Fruit fly (Drosophila melanogaster): Measurements from ENCODE around the gene CG7142.

CG7142 gene

DNA sequence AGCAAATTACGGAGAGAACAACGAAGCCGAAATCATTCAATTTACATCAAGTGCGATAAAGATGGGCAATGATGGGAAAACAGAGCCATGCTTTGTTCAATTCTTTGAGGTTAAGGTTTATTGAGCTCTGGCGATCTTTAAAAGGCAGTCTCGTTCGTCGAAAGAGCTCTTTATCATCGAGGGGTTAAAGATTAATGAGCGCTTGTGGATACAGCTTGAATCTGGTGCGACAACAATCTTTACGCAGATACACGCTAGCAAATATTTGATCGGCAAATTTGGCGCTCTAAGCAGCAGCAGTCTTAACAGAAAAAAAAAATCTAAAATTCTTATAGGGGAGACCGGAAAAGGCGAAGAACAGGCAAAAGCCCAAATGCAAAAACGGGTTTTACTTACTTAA lies 16.8 kb upstream of the CG7142 start (continued):
- peak; percentile 3 for TF ChIP-seq her (GFP tag; optimal IDR thresholded peaks at IDR 0.05)
- peak; percentile 50 for TF ChIP-seq CG3281 (GFP tag; optimal IDR thresholded peaks at IDR 0.05)
- TF ChIP-seq CrebB (tag; optimal IDR thresholded peaks at IDR 0.05) = peak; percentile 17
- TF ChIP-seq Hmr (GFP tag; optimal IDR thresholded peaks at IDR 0.05) = peak; percentile 74
- TF ChIP-seq CG14050 (GFP tag; IDR thresholded peaks at IDR 0.05) = no peak
- TF ChIP-seq CG8290 (GFP tag; optimal IDR thresholded peaks at IDR 0.05) = no peak
- peak in 1 of 2 experiments; percentile 46 for TF ChIP-seq CG8290 (tag; optimal IDR thresholded peaks at IDR 0.05)
- TF ChIP-seq tll (GFP tag; optimal IDR thresholded peaks at IDR 0.05) = no peak
- peak; percentile 48 for TF ChIP-seq sens (GFP tag)
- TF ChIP-seq eve (GFP tag; optimal IDR thresholded peaks at IDR 0.05) = peak in 1 of 2 experiments; percentile 45
- peak; percentile 20 for TF ChIP-seq lilli (GFP tag; optimal IDR thresholded peaks at IDR 0.05)
- peak; percentile 68 for TF ChIP-seq schlank (tag; optimal IDR thresholded peaks at IDR 0.05)
- TF ChIP-seq CG3726 (GFP tag; IDR thresholded peaks at IDR 0.05) = no peak
- peak; percentile 29 for TF ChIP-seq CG2678 (tag; optimal IDR thresholded peaks at IDR 0.05)

DNA sequence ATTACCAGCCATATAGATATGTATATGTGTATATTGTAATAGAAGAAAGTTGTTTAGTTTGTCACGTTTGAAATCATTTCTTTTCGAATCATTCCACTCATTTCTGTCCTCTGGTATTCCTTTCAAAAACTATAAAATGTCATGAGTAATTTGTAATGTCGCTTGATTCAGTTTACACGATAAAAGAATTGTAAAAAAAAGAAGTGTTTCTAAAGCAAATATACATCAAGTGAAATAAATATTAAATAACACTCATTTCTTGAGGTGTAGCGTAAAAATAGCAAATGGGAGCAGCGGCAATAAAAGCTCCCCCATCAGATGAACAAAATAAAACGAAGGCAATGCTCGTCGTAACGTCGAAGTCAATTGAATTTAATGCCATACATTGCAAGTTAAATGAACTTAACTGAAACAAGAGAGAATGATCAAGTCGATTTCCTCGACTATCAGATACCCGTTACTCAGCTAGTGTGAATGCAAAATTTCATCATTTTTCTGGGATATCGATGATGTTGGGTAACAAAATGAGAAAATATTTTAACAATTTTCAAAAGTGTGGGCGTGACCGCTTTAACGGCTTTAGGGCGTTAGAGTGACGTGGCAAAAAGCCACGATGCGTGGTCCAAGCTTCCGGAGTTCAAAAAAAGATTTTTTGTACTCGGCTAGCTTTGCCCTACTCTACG lies 16.1 kb upstream of the CG7142 start:
- TF ChIP-seq HLH3B (GFP tag; IDR thresholded peaks at IDR 0.05) = no peak
- peak; percentile 14 for TF ChIP-seq CG12659 (GFP tag; optimal IDR thresholded peaks at IDR 0.05)
- no peak for TF ChIP-seq ci (GFP tag; IDR thresholded peaks at IDR 0.05)
- peak; percentile 59; the same call in 2 of the 3 replicates for TF ChIP-seq CG6791 (GFP tag; IDR thresholded peaks at IDR 0.05; ENCODE audit: partially characterized antibody)
- TF ChIP-seq CG2678 (tag; optimal IDR thresholded peaks at IDR 0.05) = peak; percentile 28
- TF ChIP-seq Hsf (GFP tag; optimal IDR thresholded peaks at IDR 0.05) = peak; percentile 5
- TF ChIP-seq CG17385 (GFP tag; optimal IDR thresholded peaks at IDR 0.05) = peak; percentile 26
- peak; percentile 26 for TF ChIP-seq lab (GFP tag; optimal IDR thresholded peaks at IDR 0.05)
- TF ChIP-seq CG4424 (GFP tag; optimal IDR thresholded peaks at IDR 0.05) = no peak
- peak; percentile 22 for TF ChIP-seq CG30403 (GFP tag; optimal IDR thresholded peaks at IDR 0.05)
- TF ChIP-seq CG18262 (tag; optimal IDR thresholded peaks at IDR 0.05) = peak; percentile 22
- peak; percentile 18 for TF ChIP-seq phol (tag; optimal IDR thresholded peaks at IDR 0.05)
- no peak for TF ChIP-seq NfI (GFP tag; optimal IDR thresholded peaks at IDR 0.05)
- TF ChIP-seq Drgx (GFP tag; IDR thresholded peaks at IDR 0.05) = 0 out of 2 replicates have a peak, but pooled peaks have one; percentile 20
- peak; percentile 43; the same call in 2 of the 3 replicates for TF ChIP-seq row (GFP tag; IDR thresholded peaks at IDR 0.05)
- TF ChIP-seq CG12391 (tag; optimal IDR thresholded peaks at IDR 0.05) = peak; percentile 9
- TF ChIP-seq CG2712 (tag; optimal IDR thresholded peaks at IDR 0.05) = peak; percentile 21
- no peak for TF ChIP-seq knrl (GFP tag; IDR thresholded peaks at IDR 0.05; ENCODE audit: partially characterized antibody)
- no peak for TF ChIP-seq E2f1 (GFP tag; IDR thresholded peaks at IDR 0.05)
- no peak for TF ChIP-seq CG14014 (GFP tag; IDR thresholded peaks at IDR 0.05)
- TF ChIP-seq dmrt99B (tag; optimal IDR thresholded peaks at IDR 0.05) = peak; percentile 28
- TF ChIP-seq Ets65A (GFP tag) = no peak
- peak; percentile 50; the same call in 2 of the 3 replicates for TF ChIP-seq CG16813 (GFP tag; IDR thresholded peaks at IDR 0.05; ENCODE audit: partially characterized antibody)
- peak; percentile 62 for TF ChIP-seq tna (GFP tag; IDR thresholded peaks at IDR 0.05; ENCODE audit: partially characterized antibody)
- TF ChIP-seq MESR4 (GFP tag; optimal IDR thresholded peaks at IDR 0.05) = no peak
- peak; percentile 23 for TF ChIP-seq grau (tag; optimal IDR thresholded peaks at IDR 0.05)
- TF ChIP-seq PHDP (tag; optimal IDR thresholded peaks at IDR 0.05) = peak; percentile 5
- TF ChIP-seq Hr3 (GFP tag; optimal IDR thresholded peaks at IDR 0.05) = no peak
- peak; percentile 1 for TF ChIP-seq unpg (GFP tag; optimal IDR thresholded peaks at IDR 0.05)
- peak; percentile 67 for TF ChIP-seq nerfin-2 (GFP tag; IDR thresholded peaks at IDR 0.05; ENCODE audit: partially characterized antibody)
- TF ChIP-seq bsh (GFP tag; optimal IDR thresholded peaks at IDR 0.05) = peak in 1 of 2 experiments; percentile 18
- peak; percentile 31 for TF ChIP-seq CG13424 (tag; optimal IDR thresholded peaks at IDR 0.05)
- peak; percentile 8 for TF ChIP-seq CG10267 (tag; optimal IDR thresholded peaks at IDR 0.05)
- no peak for TF ChIP-seq chinmo (GFP tag; IDR thresholded peaks at IDR 0.05; ENCODE audit: partially characterized antibody)
- TF ChIP-seq Kr (GFP tag; optimal IDR thresholded peaks at IDR 0.05) = no peak
